Worm (Caenorhabditis elegans) whole organism, L3 larva: ENCODE results near the gene K01A6.4.

Experiments
- ama-1 ChIP-seq: fragments of 150-350 bp; optimal IDR thresholded peaks from 2 replicates; lab custom pipeline; 2018
- ztf-11 ChIP-seq: fragments of 150-350 bp; optimal IDR thresholded peaks from 2 replicates; lab custom pipeline; 2014; ENCODE audit warnings: missing biosample characterization, missing genetic modification characterization

DNA sequence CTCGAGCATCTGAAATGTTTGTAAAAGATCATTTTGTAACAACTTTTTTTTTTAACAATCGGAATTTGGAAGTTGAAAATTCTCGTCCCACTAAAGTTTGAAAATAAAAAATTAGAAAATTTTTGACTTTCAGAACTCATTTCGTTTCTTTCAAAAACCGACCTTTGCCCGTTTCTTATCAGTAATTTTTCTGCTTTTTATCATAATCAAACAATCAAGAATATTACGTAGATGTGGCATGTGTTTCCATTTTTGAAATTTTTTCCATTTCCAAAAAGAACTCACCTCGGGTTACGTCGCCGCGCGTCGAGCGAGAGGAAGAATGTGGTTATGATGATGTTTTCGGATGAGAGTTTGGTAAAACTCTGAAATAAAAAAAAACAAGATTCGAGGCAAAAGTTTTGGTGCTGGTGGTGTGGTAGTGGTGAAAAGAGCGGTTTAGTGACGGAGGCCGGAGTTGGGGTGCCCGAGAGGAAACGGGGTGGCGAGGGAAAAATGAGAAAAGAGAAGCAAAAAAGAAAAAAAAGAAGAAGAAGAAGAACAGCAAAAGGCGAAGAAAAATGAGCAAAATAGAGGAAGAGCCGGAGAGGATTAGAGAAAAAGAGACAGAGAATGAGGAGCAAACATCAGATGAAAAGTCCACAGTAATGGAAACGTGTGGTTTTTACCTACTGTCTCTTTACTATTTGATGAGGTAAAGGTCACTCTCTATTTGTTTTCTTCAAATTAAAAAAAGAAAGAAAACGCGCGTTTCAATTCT, 20.8 kb upstream of the K01A6.4 start, which contains the start of gene T12A7.2:
- TF ChIP-seq ztf-11 (tag; lab: Kevin White, UChicago) (no peak), ama-1 (lab: Kevin White, UChicago) (no peak)
